Fruit fly (Drosophila melanogaster) S2 (cell line): ENCODE results near the gene GstD4.

ENCODE experiments used
- CG8478 ChIP-seq: fragments of >200 bp; optimal IDR thresholded peaks from 2 replicates; lab custom pipeline; 2018
- CTCF ChIP-seq, 2 experiments: fragments of >200 bp; optimal IDR thresholded peaks; 2 replicates each; lab custom pipeline; 2018

dm6 chr3R:12422379-12422975 is 48.6 kb downstream of the GstD4 start, which contains the start of the genes Scgbeta and CG17202:
- TF ChIP-seq CG8478 (lab: Kevin White, UChicago) (no peak), CTCF (optimal IDR thresholded peaks at IDR 0.05; lab: Kevin White, UChicago) (peak; percentile 20 to 23)
